Comparison of ENCODE assay signal across 6 fruit fly cellular contexts in the genomic region with DNA sequence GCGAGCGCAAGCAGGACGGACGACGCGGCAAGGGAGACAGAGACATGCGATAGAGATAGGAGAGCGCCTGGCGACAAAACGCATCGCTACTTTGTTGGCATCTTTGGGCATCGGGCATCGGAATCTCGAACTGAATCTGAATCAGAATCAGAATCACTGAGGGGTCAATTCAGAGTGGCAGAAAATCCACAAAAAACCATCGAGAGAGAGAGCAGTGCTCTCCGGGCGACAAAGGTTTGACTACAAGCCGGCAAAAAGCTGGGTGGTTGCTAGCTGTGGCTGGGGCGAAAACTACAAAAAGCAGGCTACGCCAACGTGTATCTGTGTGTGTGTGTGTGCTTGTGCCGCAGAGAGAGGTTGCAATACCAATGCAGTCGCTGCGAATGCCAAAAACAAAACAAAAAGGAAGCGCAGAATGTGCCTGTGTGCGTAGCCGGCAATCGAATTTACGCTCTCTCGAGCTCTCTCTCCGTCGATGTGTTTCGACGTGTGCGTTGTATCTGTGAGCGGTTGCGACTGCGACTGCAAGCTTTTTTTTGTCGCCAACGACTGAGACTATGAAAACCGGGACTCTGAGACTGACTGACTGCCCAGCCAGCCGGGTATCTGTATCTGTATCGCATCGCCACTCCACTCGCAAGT.
TF ChIP-seq lines count a peak whose summit lies in the region.

No protein-coding gene starts in this region.

- TF ChIP-seq CTCF in whole organism, embryonic (GFP tag; optimal IDR thresholded peaks at IDR 0.05; lab: Kevin White, UChicago), result no peak

TF ChIP-seq in whole organism, 6 proteins besides CTCF, POLR2A, EP300 and RAD21:
- TF ChIP-seq Dll (optimal IDR thresholded peaks at IDR 0.05; lab: Kevin White, UChicago) (peak; percentile 89), EcR (GFP tag; optimal IDR thresholded peaks at IDR 0.05; lab: Kevin White, UChicago) (peak in 1 of 2 experiments; percentile 58), usp (GFP tag; optimal IDR thresholded peaks at IDR 0.05; lab: Kevin White, UChicago) (no peak), CG8478 (optimal IDR thresholded peaks at IDR 0.05; lab: Kevin White, UChicago) (peak; percentile 2)
TF ChIP-seq in whole organism: peak in this region for 3.

TF ChIP-seq in whole organism, adult, 20 proteins besides CTCF, POLR2A, EP300 and RAD21 (continues in another document):
- peak; percentile 91 for TF ChIP-seq Hr96 (GFP tag; optimal IDR thresholded peaks at IDR 0.05; lab: Kevin White, UChicago)
- TF ChIP-seq CG33017 (tag; optimal IDR thresholded peaks at IDR 0.05; lab: Kevin White, UChicago), result peak; percentile 96
- TF ChIP-seq kay (GFP tag; lab: Kevin White, UChicago; ENCODE audit: borderline replicate concordance), result peak; percentile 100
- TF ChIP-seq CG7101 (tag; optimal IDR thresholded peaks at IDR 0.05; lab: Kevin White, UChicago), result peak; percentile 82
- peak; percentile 99 for TF ChIP-seq CG12768 (GFP tag; optimal IDR thresholded peaks at IDR 0.05; lab: Kevin White, UChicago)
- TF ChIP-seq pad (GFP tag; optimal IDR thresholded peaks at IDR 0.05; lab: Kevin White, UChicago), result peak; percentile 79
- peak; percentile 98 for TF ChIP-seq CG11617 (GFP tag; optimal IDR thresholded peaks at IDR 0.05; lab: Kevin White, UChicago)
- TF ChIP-seq CG14711 (tag; optimal IDR thresholded peaks at IDR 0.05; lab: Kevin White, UChicago), result peak; percentile 77
- peak; percentile 99 for TF ChIP-seq Clk (GFP tag; optimal IDR thresholded peaks at IDR 0.05; lab: Kevin White, UChicago)
- TF ChIP-seq ovo (GFP tag; optimal IDR thresholded peaks at IDR 0.05; lab: Kevin White, UChicago), result peak; percentile 99
- TF ChIP-seq tj (GFP tag; optimal IDR thresholded peaks at IDR 0.05; lab: Kevin White, UChicago), result peak; percentile 94
- TF ChIP-seq bab1 (GFP tag; optimal IDR thresholded peaks at IDR 0.05; lab: Kevin White, UChicago), result peak; percentile 100
- peak; percentile 46 for TF ChIP-seq Crg-1 (GFP tag; optimal IDR thresholded peaks at IDR 0.05; lab: Kevin White, UChicago)
- TF ChIP-seq CG1620 (GFP tag; optimal IDR thresholded peaks at IDR 0.05; lab: Kevin White, UChicago), result peak; percentile 31
- peak; percentile 77 for TF ChIP-seq CG5204 (GFP tag; optimal IDR thresholded peaks at IDR 0.05; lab: Kevin White, UChicago)

TF ChIP-seq in whole organism, embryonic, 481 proteins besides CTCF, POLR2A, EP300 and RAD21 (continues in another document):
- TF ChIP-seq nom (GFP tag; optimal IDR thresholded peaks at IDR 0.05; lab: Kevin White, UChicago), result peak; percentile 98
- no peak for TF ChIP-seq lmd (GFP tag; IDR thresholded peaks at IDR 0.05; lab: Robert Waterston, UW)
- TF ChIP-seq grau (tag; optimal IDR thresholded peaks at IDR 0.05; lab: Kevin White, UChicago), result no peak
- TF ChIP-seq ap (GFP tag; IDR thresholded peaks at IDR 0.05; lab: Robert Waterston, UW), result no peak
- TF ChIP-seq cg (GFP tag; optimal IDR thresholded peaks at IDR 0.05; lab: Kevin White, UChicago), result peak; percentile 41
- peak; percentile 99 for TF ChIP-seq Drgx (GFP tag; IDR thresholded peaks at IDR 0.05; lab: Robert Waterston, UW)
- TF ChIP-seq Xbp1 (GFP tag; optimal IDR thresholded peaks at IDR 0.05; lab: Kevin White, UChicago), result no peak
- TF ChIP-seq Ets65A (GFP tag; lab: Kevin White, UChicago), result peak; percentile 41
- TF ChIP-seq lbe (GFP tag; optimal IDR thresholded peaks at IDR 0.05; lab: Kevin White, UChicago), result peak; percentile 97
- TF ChIP-seq Trl (optimal IDR thresholded peaks at IDR 0.05; lab: Kevin White, UChicago), result peak; percentile 3 to 29
- no peak for TF ChIP-seq Trl (GFP tag; optimal IDR thresholded peaks at IDR 0.05; lab: Kevin White, UChicago)
- TF ChIP-seq CG10321 (GFP tag; IDR thresholded peaks at IDR 0.05; lab: Robert Waterston, UW), result no peak
- TF ChIP-seq nerfin-1 (tag; optimal IDR thresholded peaks at IDR 0.05; lab: Kevin White, UChicago), result peak; percentile 83
- TF ChIP-seq Lpt (GFP tag; optimal IDR thresholded peaks at IDR 0.05; lab: Kevin White, UChicago), result no peak
- TF ChIP-seq bsh (GFP tag; optimal IDR thresholded peaks at IDR 0.05; lab: Kevin White, UChicago), result peak in 1 of 2 experiments; percentile 91
- TF ChIP-seq corto (GFP tag; optimal IDR thresholded peaks at IDR 0.05; lab: Kevin White, UChicago), result peak; percentile 98
- no peak for TF ChIP-seq H2.0 (GFP tag; IDR thresholded peaks at IDR 0.05; lab: Robert Waterston, UW)

TF ChIP-seq in whole organism, prepupa, 60 proteins besides CTCF, POLR2A, EP300 and RAD21 (continues in another document):
- TF ChIP-seq CG32006 (GFP tag; optimal IDR thresholded peaks at IDR 0.05; lab: Kevin White, UChicago) (peak; percentile 79), Blimp-1 (GFP tag; optimal IDR thresholded peaks at IDR 0.05; lab: Kevin White, UChicago) (peak; percentile 73), Sox14 (GFP tag; optimal IDR thresholded peaks at IDR 0.05; lab: Kevin White, UChicago) (peak; percentile 71), CG8632 (GFP tag; optimal IDR thresholded peaks at IDR 0.05; lab: Kevin White, UChicago) (peak; percentile 89), salr (GFP tag; optimal IDR thresholded peaks at IDR 0.05; lab: Kevin White, UChicago) (peak; percentile 58 to 74), Eip93F (GFP tag; optimal IDR thresholded peaks at IDR 0.05; lab: Kevin White, UChicago) (peak; percentile 97), Ets21C (GFP tag; optimal IDR thresholded peaks at IDR 0.05; lab: Kevin White, UChicago) (peak; percentile 31), Ets96B (tag; optimal IDR thresholded peaks at IDR 0.05; lab: Kevin White, UChicago) (peak; percentile 95), acj6 (GFP tag; optimal IDR thresholded peaks at IDR 0.05; lab: Kevin White, UChicago) (peak; percentile 16), CG10631 (GFP tag; optimal IDR thresholded peaks at IDR 0.05; lab: Kevin White, UChicago) (no peak), pdm3 (GFP tag; optimal IDR thresholded peaks at IDR 0.05; lab: Kevin White, UChicago) (peak; percentile 70), CG11902 (GFP tag; optimal IDR thresholded peaks at IDR 0.05; lab: Kevin White, UChicago) (no peak), ss (GFP tag; optimal IDR thresholded peaks at IDR 0.05; lab: Kevin White, UChicago) (peak; percentile 99), CG4318 (GFP tag; optimal IDR thresholded peaks at IDR 0.05; lab: Kevin White, UChicago) (peak; percentile 7), Sox15 (GFP tag; optimal IDR thresholded peaks at IDR 0.05; lab: Kevin White, UChicago) (no peak), esn (GFP tag; optimal IDR thresholded peaks at IDR 0.05; lab: Kevin White, UChicago) (peak; percentile 69), CG31627 (GFP tag; optimal IDR thresholded peaks at IDR 0.05; lab: Kevin White, UChicago) (no peak)

TF ChIP-seq in whole organism, pupa, 21 proteins besides CTCF, POLR2A, EP300 and RAD21 (continues in another document):
- TF ChIP-seq CG14655 (GFP tag; optimal IDR thresholded peaks at IDR 0.05; lab: Kevin White, UChicago) (peak; percentile 93), CG8301 (tag; optimal IDR thresholded peaks at IDR 0.05; lab: Kevin White, UChicago) (peak; percentile 89), CG4496 (GFP tag; IDR thresholded peaks at IDR 0.05; lab: Robert Waterston, UW) (peak; percentile 99), Pif1A (GFP tag; optimal IDR thresholded peaks at IDR 0.05; lab: Kevin White, UChicago) (peak; percentile 90), CG34367 (tag; optimal IDR thresholded peaks at IDR 0.05; lab: Kevin White, UChicago) (peak; percentile 89), CG13204 (GFP tag; optimal IDR thresholded peaks at IDR 0.05; lab: Kevin White, UChicago) (peak; percentile 95), fd96Ca (GFP tag; IDR thresholded peaks at IDR 0.05; lab: Robert Waterston, UW) (peak; percentile 100), Pif1B (GFP tag; optimal IDR thresholded peaks at IDR 0.05; lab: Kevin White, UChicago) (peak; percentile 97), CG32121 (GFP tag; IDR thresholded peaks at IDR 0.05; lab: Robert Waterston, UW) (peak; percentile 100), rn (GFP tag; IDR thresholded peaks at IDR 0.05; lab: Robert Waterston, UW) (peak; percentile 65; the same call in 1 of the 2 replicates), CG15710 (tag; optimal IDR thresholded peaks at IDR 0.05; lab: Kevin White, UChicago) (peak; percentile 89), EcR (GFP tag; optimal IDR thresholded peaks at IDR 0.05; lab: Kevin White, UChicago) (peak; percentile 69), D1 (tag; optimal IDR thresholded peaks at IDR 0.05; lab: Kevin White, UChicago) (peak; percentile 14), CG17806 (tag; optimal IDR thresholded peaks at IDR 0.05; lab: Kevin White, UChicago) (peak; percentile 82), CG10348 (GFP tag; IDR thresholded peaks at IDR 0.05; lab: Robert Waterston, UW) (0 out of 2 replicates have a peak, but pooled peaks have one; percentile 18), Ets98B (GFP tag; IDR thresholded peaks at IDR 0.05; lab: Robert Waterston, UW) (peak; percentile 100), CG9948 (tag; optimal IDR thresholded peaks at IDR 0.05; lab: Kevin White, UChicago) (peak; percentile 73)

TF ChIP-seq in whole organism, wandering third instar larva, 38 proteins besides CTCF, POLR2A, EP300 and RAD21 (continues in another document):
- TF ChIP-seq brk (GFP tag; optimal IDR thresholded peaks at IDR 0.05; lab: Kevin White, UChicago) (peak; percentile 92), CG32264 (GFP tag; optimal IDR thresholded peaks at IDR 0.05; lab: Kevin White, UChicago) (peak; percentile 85), Hnf4 (GFP tag; optimal IDR thresholded peaks at IDR 0.05; lab: Kevin White, UChicago) (peak; percentile 80), woc (GFP tag; optimal IDR thresholded peaks at IDR 0.05; lab: Kevin White, UChicago) (peak; percentile 67), usp (GFP tag; optimal IDR thresholded peaks at IDR 0.05; lab: Kevin White, UChicago) (no peak), rgr (GFP tag; optimal IDR thresholded peaks at IDR 0.05; lab: Kevin White, UChicago) (peak; percentile 59), Vsx2 (GFP tag; optimal IDR thresholded peaks at IDR 0.05; lab: Kevin White, UChicago; ENCODE audit: partially characterized antibody) (peak; percentile 69), ey (GFP tag; optimal IDR thresholded peaks at IDR 0.05; lab: Kevin White, UChicago) (no peak), psq (GFP tag; optimal IDR thresholded peaks at IDR 0.05; lab: Kevin White, UChicago) (peak; percentile 78), sv (GFP tag; optimal IDR thresholded peaks at IDR 0.05; lab: Kevin White, UChicago) (no peak), Rel (GFP tag; optimal IDR thresholded peaks at IDR 0.05; lab: Kevin White, UChicago) (peak; percentile 99), Rel (tag; optimal IDR thresholded peaks at IDR 0.05; lab: Kevin White, UChicago) (peak; percentile 80), fru (GFP tag; optimal IDR thresholded peaks at IDR 0.05; lab: Kevin White, UChicago) (peak; percentile 44), HLH106 (tag; optimal IDR thresholded peaks at IDR 0.05; lab: Kevin White, UChicago) (peak; percentile 25), dl (GFP tag; optimal IDR thresholded peaks at IDR 0.05; lab: Kevin White, UChicago; ENCODE audit: insufficient read depth in 1 of 2, partially characterized antibody in 2 of 2) (peak; percentile 51 to 72), Jra (GFP tag; optimal IDR thresholded peaks at IDR 0.05; lab: Kevin White, UChicago) (peak; percentile 75), Abd-B (GFP tag; optimal IDR thresholded peaks at IDR 0.05; lab: Kevin White, UChicago) (peak; percentile 79), Mio (GFP tag; optimal IDR thresholded peaks at IDR 0.05; lab: Kevin White, UChicago) (no peak), Dfd (GFP tag; optimal IDR thresholded peaks at IDR 0.05; lab: Kevin White, UChicago) (no peak)
